Fruit fly (Drosophila melanogaster) whole organism, embryonic: ENCODE measurements around the gene PhKgamma.

Experiments used
- Ada2b ChIP-seq: fragments of 200-800 bp; sonication (Bioruptor generic); IDR thresholded peaks from 2 replicates; pipeline ENCODE4 v1.3.6; 2022; ENCODE audit warnings: missing biosample characterization, missing genetic modification characterization
- Atf-2 ChIP-seq: fragments of 200-800 bp; sonication (Bioruptor generic); optimal IDR thresholded peaks from 2 replicates; lab custom pipeline; 2016; ENCODE audit warnings: missing biosample characterization, missing genetic modification characterization
- Atf3 ChIP-seq: fragments of 200-800 bp; sonication (Bioruptor generic); optimal IDR thresholded peaks from 3 replicates; lab custom pipeline; 2016; ENCODE audit warnings: missing biosample characterization, missing genetic modification characterization
- Bgb ChIP-seq: fragments of 200-800 bp; sonication (Bioruptor generic); IDR thresholded peaks from 2 replicates; pipeline ENCODE4 v1.3.6; 2022; ENCODE audit warnings: missing biosample characterization, missing genetic modification characterization; ENCODE audit not compliant: partially characterized antibody
- CG10979 ChIP-seq: fragments of 200-800 bp; sonication (Bioruptor generic); optimal IDR thresholded peaks from 2 replicates; lab custom pipeline; 2018; ENCODE audit warnings: missing biosample characterization, mild to moderate bottlenecking, missing genetic modification characterization, moderate library complexity
- CG13894 ChIP-seq: fragments of 200-800 bp; sonication (Bioruptor generic); optimal IDR thresholded peaks from 3 replicates; lab custom pipeline; 2018; ENCODE audit warnings: missing biosample characterization, mild to moderate bottlenecking, missing genetic modification characterization, moderate library complexity
- CG14014 ChIP-seq: fragments of 200-800 bp; sonication (Bioruptor generic); IDR thresholded peaks from 2 replicates; pipeline ENCODE4 v1.3.6; 2022; ENCODE audit warnings: missing biosample characterization, missing genetic modification characterization
- CG17328 ChIP-seq: fragments of 200-800 bp; sonication (Bioruptor generic); IDR thresholded peaks from 2 replicates; pipeline ENCODE4 v1.3.6; 2022; ENCODE audit warnings: missing biosample characterization, missing genetic modification characterization
- CG18619 ChIP-seq: fragments of 200-800 bp; sonication (Bioruptor generic); optimal IDR thresholded peaks from 3 replicates; lab custom pipeline; 2017; ENCODE audit warnings: missing biosample characterization, mild to moderate bottlenecking, missing genetic modification characterization
- CG31224 ChIP-seq: fragments of 200-800 bp; sonication (Bioruptor generic); IDR thresholded peaks from 2 replicates; pipeline ENCODE4 v1.3.6; 2022; ENCODE audit warnings: missing biosample characterization, missing genetic modification characterization
- CG33557 ChIP-seq: fragments of 200-800 bp; sonication (Bioruptor generic); optimal IDR thresholded peaks from 2 replicates; lab custom pipeline; 2019; ENCODE audit warnings: missing biosample characterization, mild to moderate bottlenecking, missing genetic modification characterization, moderate library complexity
- CG34422 ChIP-seq: fragments of 200-800 bp; sonication (Bioruptor generic); IDR thresholded peaks from 3 replicates; pipeline ENCODE4 v1.3.6; 2022; ENCODE audit warnings: missing biosample characterization, missing genetic modification characterization
- CG6272 ChIP-seq: fragments of 200-800 bp; sonication (Bioruptor generic); IDR thresholded peaks from 2 replicates; pipeline ENCODE4 v1.3.6; 2022; ENCODE audit warnings: missing biosample characterization, missing genetic modification characterization
- CG6791 ChIP-seq: fragments of 200-800 bp; sonication (Bioruptor generic); IDR thresholded peaks from 3 replicates; pipeline ENCODE4 v1.3.6; 2022; ENCODE audit warnings: missing biosample characterization, missing genetic modification characterization; ENCODE audit not compliant: partially characterized antibody
- CG7372 ChIP-seq: fragments of 200-800 bp; sonication (Bioruptor generic); IDR thresholded peaks from 2 replicates; pipeline ENCODE4 v1.3.6; 2022; ENCODE audit warnings: missing biosample characterization, missing genetic modification characterization
- CG8281 ChIP-seq: fragments of 200-800 bp; sonication (Bioruptor generic); optimal IDR thresholded peaks from 2 replicates; lab custom pipeline; 2018; ENCODE audit warnings: missing biosample characterization, mild to moderate bottlenecking, missing genetic modification characterization, moderate library complexity
- CG8290 ChIP-seq, 3 experiments: fragments of 200-800 bp; sonication (Bioruptor generic); optimal IDR thresholded peaks; 2 replicates each; lab custom pipeline; 2016 to 2019; ENCODE audit warnings: missing biosample characterization in 3 of 3, missing genetic modification characterization in 3 of 3, mild to moderate bottlenecking in 2 of 3, moderate library complexity in 1 of 3
- CG8478 ChIP-seq: fragments of >200 bp; optimal IDR thresholded peaks from 2 replicates; lab custom pipeline; 2018
- CG8765 ChIP-seq: fragments of 200-800 bp; sonication (Bioruptor generic); IDR thresholded peaks from 2 replicates; pipeline ENCODE4 v1.3.6; 2022; ENCODE audit warnings: missing biosample characterization, missing genetic modification characterization
- CG9215 ChIP-seq: fragments of 200-800 bp; sonication (Bioruptor generic); IDR thresholded peaks from 2 replicates; pipeline ENCODE4 v1.3.6; 2022; ENCODE audit warnings: missing biosample characterization, missing genetic modification characterization
- CG9797 ChIP-seq: fragments of 200-800 bp; sonication (Bioruptor generic); optimal IDR thresholded peaks from 3 replicates; lab custom pipeline; 2018; ENCODE audit warnings: missing biosample characterization, mild to moderate bottlenecking, missing genetic modification characterization
- Camta ChIP-seq: fragments of 200-800 bp; sonication (Bioruptor generic); optimal IDR thresholded peaks from 2 replicates; lab custom pipeline; 2016; ENCODE audit warnings: missing biosample characterization, missing genetic modification characterization
- D19A ChIP-seq: fragments of 200-800 bp; optimal IDR thresholded peaks from 3 replicates; lab custom pipeline; 2019; ENCODE audit warnings: missing biosample characterization, mild to moderate bottlenecking, missing genetic modification characterization, moderate library complexity
- Ets97D ChIP-seq: fragments of 200-800 bp; sonication (Bioruptor generic); optimal IDR thresholded peaks from 3 replicates; lab custom pipeline; 2016; ENCODE audit warnings: missing biosample characterization, missing genetic modification characterization
- HLH3B ChIP-seq: fragments of 200-800 bp; sonication (Bioruptor generic); IDR thresholded peaks from 2 replicates; pipeline ENCODE4 v1.3.6; 2022; ENCODE audit warnings: missing biosample characterization, missing genetic modification characterization
- NK7.1 ChIP-seq: fragments of 200-800 bp; sonication (Bioruptor generic); optimal IDR thresholded peaks from 3 replicates; lab custom pipeline; 2016; ENCODE audit warnings: missing biosample characterization, missing genetic modification characterization
- Nf-YC ChIP-seq: fragments of 200-800 bp; optimal IDR thresholded peaks from 3 replicates; lab custom pipeline; 2019; ENCODE audit warnings: missing biosample characterization, mild to moderate bottlenecking, missing genetic modification characterization, moderate library complexity
- Pdp1 ChIP-seq, 2 experiments: fragments of 200-800 bp; sonication (Bioruptor generic); optimal IDR thresholded peaks; 3 replicates each; lab custom pipeline; 2016; ENCODE audit warnings: missing biosample characterization in 2 of 2, missing genetic modification characterization in 2 of 2, mild to moderate bottlenecking in 1 of 2, moderate library complexity in 1 of 2
- Stat92E ChIP-seq, 3 experiments: fragments of >200 bp in 2 of 3; fragments of 200-800 bp in 1 of 3; sonication (Bioruptor generic) in 1 of 3; optimal IDR thresholded peaks; 2 replicates each; lab custom pipeline; 2017 to 2019; ENCODE audit warnings: missing biosample characterization in 3 of 3, missing genetic modification characterization in 3 of 3, mild to moderate bottlenecking in 1 of 3, moderate library complexity in 1 of 3
- TFAM ChIP-seq: fragments of 200-800 bp; sonication (Bioruptor generic); optimal IDR thresholded peaks from 2 replicates; lab custom pipeline; 2017; ENCODE audit warnings: missing biosample characterization, missing genetic modification characterization, inconsistent platforms
- Usf ChIP-seq: fragments of 200-800 bp; sonication (Bioruptor generic); optimal IDR thresholded peaks from 2 replicates; lab custom pipeline; 2017; ENCODE audit warnings: missing genotype, missing biosample characterization, missing genetic modification characterization
- az2 ChIP-seq: fragments of 200-800 bp; sonication (Bioruptor generic); optimal IDR thresholded peaks from 3 replicates; lab custom pipeline; 2016; ENCODE audit warnings: missing biosample characterization, missing genetic modification characterization
- crc ChIP-seq: fragments of 200-800 bp; sonication (Bioruptor generic); optimal IDR thresholded peaks from 2 replicates; lab custom pipeline; 2016; ENCODE audit warnings: missing biosample characterization, missing genetic modification characterization
- crp ChIP-seq, 2 experiments: fragments of 200-800 bp; sonication (Bioruptor generic); optimal IDR thresholded peaks; 2 replicates in 1 of 2; 3 replicates in 1 of 2; lab custom pipeline; 2017; ENCODE audit warnings: missing biosample characterization in 2 of 2, missing genetic modification characterization in 2 of 2, mild to moderate bottlenecking in 1 of 2, moderate library complexity in 1 of 2
- exex ChIP-seq: fragments of 200-800 bp; sonication (Bioruptor generic); optimal IDR thresholded peaks from 4 replicates; lab custom pipeline; 2018; ENCODE audit warnings: missing biosample characterization, mild to moderate bottlenecking, missing genetic modification characterization, moderate library complexity
- fd64A ChIP-seq: fragments of 200-800 bp; sonication (Bioruptor generic); optimal IDR thresholded peaks from 3 replicates; lab custom pipeline; 2018; ENCODE audit warnings: missing biosample characterization, mild to moderate bottlenecking, missing genetic modification characterization
- gcm ChIP-seq: fragments of 200-800 bp; sonication (Bioruptor generic); optimal IDR thresholded peaks from 2 replicates; lab custom pipeline; 2019; ENCODE audit warnings: missing biosample characterization, mild to moderate bottlenecking, missing genetic modification characterization, moderate library complexity
- ham ChIP-seq: fragments of 200-800 bp; sonication (Bioruptor generic); IDR thresholded peaks from 2 replicates; pipeline ENCODE4 v1.3.6; 2022; ENCODE audit warnings: missing biosample characterization, missing genetic modification characterization
- klu ChIP-seq: fragments of 200-800 bp; sonication (Bioruptor generic); IDR thresholded peaks from 2 replicates; pipeline ENCODE4 v1.3.6; 2022; ENCODE audit warnings: missing biosample characterization, missing genetic modification characterization
- lola ChIP-seq, 3 experiments: fragments of >200 bp in 2 of 3; fragments of 200-800 bp in 1 of 3; sonication (Bioruptor generic) in 1 of 3; optimal IDR thresholded peaks; 2 replicates each; lab custom pipeline; 2017 to 2019; ENCODE audit warnings: missing biosample characterization in 3 of 3, missing genetic modification characterization in 3 of 3, mild to moderate bottlenecking in 1 of 3, moderate library complexity in 1 of 3
- mirr ChIP-seq: fragments of 200-800 bp; sonication (Bioruptor generic); optimal IDR thresholded peaks from 3 replicates; lab custom pipeline; 2018; ENCODE audit warnings: missing biosample characterization, mild to moderate bottlenecking, missing genetic modification characterization
- mld ChIP-seq: fragments of 200-800 bp; sonication (Bioruptor generic); IDR thresholded peaks from 3 replicates; pipeline ENCODE4 v1.3.6; 2022; ENCODE audit warnings: missing biosample characterization, missing genetic modification characterization; ENCODE audit not compliant: partially characterized antibody
- pum ChIP-seq: fragments of 200-800 bp; sonication (Bioruptor generic); optimal IDR thresholded peaks from 2 replicates; lab custom pipeline; 2016; ENCODE audit warnings: missing biosample characterization, missing genetic modification characterization
- row ChIP-seq: fragments of 200-800 bp; sonication (Bioruptor generic); IDR thresholded peaks from 3 replicates; pipeline ENCODE4 v1.3.6; 2022; ENCODE audit warnings: missing biosample characterization, missing genetic modification characterization
- sr ChIP-seq: fragments of 200-800 bp; sonication (Bioruptor generic); IDR thresholded peaks from 3 replicates; pipeline ENCODE4 v1.3.6; 2022; ENCODE audit warnings: missing biosample characterization, missing genetic modification characterization
- stc ChIP-seq: fragments of 200-800 bp; sonication (Bioruptor generic); IDR thresholded peaks from 2 replicates; pipeline ENCODE4 v1.3.6; 2022; ENCODE audit warnings: missing biosample characterization, missing genetic modification characterization
- sug ChIP-seq: fragments of 200-800 bp; optimal IDR thresholded peaks from 2 replicates; lab custom pipeline; 2019; ENCODE audit warnings: missing biosample characterization, mild to moderate bottlenecking, missing genetic modification characterization, moderate library complexity
- tin ChIP-seq: fragments of 200-800 bp; sonication (Bioruptor generic); optimal IDR thresholded peaks from 3 replicates; lab custom pipeline; 2016; ENCODE audit warnings: missing biosample characterization, missing genetic modification characterization
- wek ChIP-seq: fragments of 200-800 bp; sonication (Bioruptor generic); optimal IDR thresholded peaks from 3 replicates; lab custom pipeline; 2018; ENCODE audit warnings: missing biosample characterization, mild to moderate bottlenecking, missing genetic modification characterization, moderate library complexity
- zf30C ChIP-seq: fragments of 200-800 bp; sonication (Bioruptor generic); optimal IDR thresholded peaks from 3 replicates; lab custom pipeline; 2018; ENCODE audit warnings: missing biosample characterization, mild to moderate bottlenecking, missing genetic modification characterization
- zfh2 ChIP-seq: fragments of 200-800 bp; sonication (Bioruptor generic); optimal IDR thresholded peaks from 2 replicates; lab custom pipeline; 2016; ENCODE audit warnings: missing biosample characterization, missing genetic modification characterization

The PhKgamma gene

DNA sequence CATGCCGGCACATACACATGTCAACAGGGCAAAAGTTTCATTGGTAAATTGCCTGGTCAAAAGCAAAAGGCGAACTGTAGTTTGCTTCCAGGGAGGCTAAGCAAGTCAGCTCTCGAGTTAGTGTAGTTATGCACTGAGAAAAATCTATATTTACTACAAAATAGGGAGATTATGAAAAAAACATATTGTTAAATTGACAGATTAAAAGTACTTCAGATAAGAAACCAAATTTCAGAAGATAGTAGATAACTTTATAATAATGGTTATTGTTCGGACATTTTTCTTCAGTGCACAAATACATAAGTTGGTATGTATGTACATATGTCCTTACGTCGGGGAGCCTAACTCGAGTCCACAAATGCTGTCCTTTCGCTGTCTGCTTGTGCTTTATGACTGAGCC, 37.8 kb upstream of the PhKgamma start (continued):
- peak in 1 of 3 experiments; percentile 51 for TF ChIP-seq lola (GFP tag; optimal IDR thresholded peaks at IDR 0.05; lab: Kevin White, UChicago)
- no peak for TF ChIP-seq ham (GFP tag; lab: Robert Waterston, UW)
- TF ChIP-seq CG8281 (tag; lab: Kevin White, UChicago): peak; percentile 2
- TF ChIP-seq crp (GFP tag; optimal IDR thresholded peaks at IDR 0.05; lab: Kevin White, UChicago): no peak
- peak; percentile 72 for TF ChIP-seq row (GFP tag; lab: Robert Waterston, UW)
- TF ChIP-seq CG6791: no peak
- TF ChIP-seq Bgb (GFP tag; lab: Robert Waterston, UW): no peak
- no peak for TF ChIP-seq Stat92E (GFP tag; optimal IDR thresholded peaks at IDR 0.05; lab: Kevin White, UChicago)
- TF ChIP-seq CG8765 (GFP tag; lab: Robert Waterston, UW): no peak
- no peak for TF ChIP-seq TFAM
- peak; percentile 57 for TF ChIP-seq HLH3B (GFP tag; lab: Robert Waterston, UW)
- TF ChIP-seq klu: no peak
- TF ChIP-seq CG6272 (GFP tag; lab: Robert Waterston, UW): 0 out of 2 replicates have a peak, but pooled peaks have one; percentile 16
- no peak for TF ChIP-seq fd64A (GFP tag; lab: Kevin White, UChicago)
- peak; percentile 63 for TF ChIP-seq CG13894
- TF ChIP-seq NK7.1 (GFP tag; lab: Kevin White, UChicago): no peak
- peak; percentile 22 for TF ChIP-seq zf30C
- no peak for TF ChIP-seq wek (GFP tag; lab: Kevin White, UChicago)
- TF ChIP-seq gcm: peak; percentile 27
- TF ChIP-seq CG10979 (tag; lab: Kevin White, UChicago): peak; percentile 65
- TF ChIP-seq az2 (GFP tag; lab: Kevin White, UChicago): peak; percentile 40
- no peak for TF ChIP-seq CG18619
- peak; percentile 60 for TF ChIP-seq D19A (tag; lab: Kevin White, UChicago)
- TF ChIP-seq crc (GFP tag; lab: Kevin White, UChicago): no peak
- peak; percentile 30 for TF ChIP-seq pum (GFP tag; lab: Kevin White, UChicago)
- TF ChIP-seq Atf-2 (GFP tag; lab: Kevin White, UChicago): peak; percentile 9
- peak; percentile 31; the same call in 1 of the 2 replicates for TF ChIP-seq CG7372 (GFP tag; lab: Robert Waterston, UW)
- no peak for TF ChIP-seq Ets97D (GFP tag; lab: Kevin White, UChicago)
- no peak for TF ChIP-seq CG33557 (GFP tag; lab: Kevin White, UChicago)
- no peak for TF ChIP-seq CG9797 (GFP tag; lab: Kevin White, UChicago)
- TF ChIP-seq sug (tag; lab: Kevin White, UChicago): peak; percentile 53
- no peak for TF ChIP-seq stc (GFP tag; lab: Robert Waterston, UW)
- peak; percentile 39 for TF ChIP-seq tin
- no peak for TF ChIP-seq mld (GFP tag; lab: Robert Waterston, UW)
- TF ChIP-seq CG34422: no peak
- TF ChIP-seq Nf-YC (tag; lab: Kevin White, UChicago): peak; percentile 48
- no peak for TF ChIP-seq sr (GFP tag; lab: Robert Waterston, UW)
- no peak for TF ChIP-seq Usf (GFP tag; lab: Kevin White, UChicago)
- no peak for TF ChIP-seq exex
- no peak for TF ChIP-seq CG8478 (lab: Kevin White, UChicago)
- TF ChIP-seq CG8290 (GFP tag; optimal IDR thresholded peaks at IDR 0.05; lab: Kevin White, UChicago): no peak
- peak in 1 of 2 experiments; percentile 16 for TF ChIP-seq CG8290 (tag; optimal IDR thresholded peaks at IDR 0.05; lab: Kevin White, UChicago)
- TF ChIP-seq CG17328 (GFP tag; lab: Robert Waterston, UW): peak; percentile 55
- peak; percentile 51 for TF ChIP-seq CG14014
- TF ChIP-seq mirr (GFP tag; lab: Kevin White, UChicago): peak; percentile 2
- TF ChIP-seq Ada2b (GFP tag; lab: Robert Waterston, UW): peak; percentile 53
- TF ChIP-seq CG31224 (GFP tag; lab: Robert Waterston, UW): 0 out of 2 replicates have a peak, but pooled peaks have one; percentile 21
- peak; percentile 42 for TF ChIP-seq Pdp1 (GFP tag; optimal IDR thresholded peaks at IDR 0.05; lab: Kevin White, UChicago)
- no peak for TF ChIP-seq Atf3
- no peak for TF ChIP-seq CG9215 (GFP tag; lab: Robert Waterston, UW)
- peak; percentile 23 for TF ChIP-seq Camta
- TF ChIP-seq zfh2 (GFP tag; lab: Kevin White, UChicago): no peak
